Worm (Caenorhabditis elegans) whole organism, mixed stage, embryonic: ENCODE results near the gene casy-1.

Experiments used
- M03D4.4 ChIP-seq: sonication (generic microtip); optimal IDR thresholded peaks from 2 replicates; lab custom pipeline; 2017; ENCODE audit warnings: mild to moderate bottlenecking, missing genetic modification characterization, missing compliant biosample characterization
- bed-3 ChIP-seq: fragments of 200-800 bp; sonication (Bioruptor generic); optimal IDR thresholded peaks from 3 replicates; lab custom pipeline; 2018; ENCODE audit warnings: mild to moderate bottlenecking, missing genetic modification characterization, moderate library complexity, missing compliant biosample characterization
- blmp-1 ChIP-seq: fragments of 150-350 bp; optimal IDR thresholded peaks from 2 replicates; lab custom pipeline; 2014; ENCODE audit warnings: missing biosample characterization, missing genetic modification characterization
- ceh-83 ChIP-seq: fragments of 200-800 bp; sonication (Bioruptor generic); optimal IDR thresholded peaks from 2 replicates; lab custom pipeline; 2018; ENCODE audit warnings: mild to moderate bottlenecking, missing genetic modification characterization, missing compliant biosample characterization
- ces-1 ChIP-seq: fragments of 150-350 bp; optimal IDR thresholded peaks from 2 replicates; lab custom pipeline; 2014; ENCODE audit warnings: missing biosample characterization, missing genetic modification reagents, missing genetic modification characterization
- cnd-1 ChIP-seq: fragments of 200-800 bp; sonication (Bioruptor generic); optimal IDR thresholded peaks from 2 replicates; lab custom pipeline; 2018; ENCODE audit warnings: mild to moderate bottlenecking, missing genetic modification characterization, missing compliant biosample characterization
- drap-1 ChIP-seq: fragments of 200-800 bp; sonication (Bioruptor generic); optimal IDR thresholded peaks from 3 replicates; lab custom pipeline; 2018; ENCODE audit warnings: mild to moderate bottlenecking, missing genetic modification characterization, missing compliant biosample characterization
- elt-1 ChIP-seq: sonication (generic microtip); optimal IDR thresholded peaks from 2 replicates; lab custom pipeline; 2017; ENCODE audit warnings: missing genetic modification characterization, mild to moderate bottlenecking, missing compliant biosample characterization, antibody characterized with exemption, moderate library complexity, borderline replicate concordance; ENCODE audit not compliant: insufficient read depth
- elt-3 ChIP-seq: fragments of 150-350 bp; optimal IDR thresholded peaks from 2 replicates; lab custom pipeline; 2014; ENCODE audit warnings: missing biosample characterization, missing genetic modification characterization
- flh-1 ChIP-seq: fragments of 200-800 bp; sonication (Bioruptor generic); optimal IDR thresholded peaks from 2 replicates; lab custom pipeline; 2018; ENCODE audit warnings: mild to moderate bottlenecking, missing genetic modification characterization, moderate library complexity, missing compliant biosample characterization
- ham-2 ChIP-seq: fragments of 200-800 bp; sonication (Bioruptor generic); optimal IDR thresholded peaks from 2 replicates; lab custom pipeline; 2018; ENCODE audit warnings: mild to moderate bottlenecking, missing genetic modification characterization, missing compliant biosample characterization
- lin-13 ChIP-seq: fragments of 150-350 bp; optimal IDR thresholded peaks from 2 replicates; lab custom pipeline; 2014; ENCODE audit warnings: missing biosample characterization, missing genetic modification characterization
- lin-32 ChIP-seq: fragments of 200-800 bp; sonication (Bioruptor generic); optimal IDR thresholded peaks from 2 replicates; lab custom pipeline; 2018; ENCODE audit warnings: mild to moderate bottlenecking, missing genetic modification characterization, missing compliant biosample characterization
- lsy-2 ChIP-seq: fragments of 150-350 bp; optimal IDR thresholded peaks from 2 replicates; lab custom pipeline; 2014; ENCODE audit warnings: missing biosample characterization, missing genetic modification characterization
- mab-5 ChIP-seq: fragments of 150-350 bp; optimal IDR thresholded peaks from 2 replicates; lab custom pipeline; 2014; ENCODE audit warnings: missing biosample characterization, missing genetic modification characterization
- mep-1 ChIP-seq: fragments of 150-350 bp; optimal IDR thresholded peaks from 2 replicates; lab custom pipeline; 2017; ENCODE audit warnings: missing biosample characterization, missing genetic modification reagents, missing genetic modification characterization, inconsistent platforms
- nhr-12 ChIP-seq: fragments of 150-350 bp; optimal IDR thresholded peaks from 2 replicates; lab custom pipeline; 2014; ENCODE audit warnings: missing biosample characterization, missing genetic modification characterization
- nhr-2 ChIP-seq: fragments of 150-350 bp; optimal IDR thresholded peaks from 2 replicates; lab custom pipeline; 2014; ENCODE audit warnings: missing biosample characterization, missing genetic modification characterization
- nhr-237 ChIP-seq: fragments of 150-350 bp; optimal IDR thresholded peaks from 2 replicates; lab custom pipeline; 2014; ENCODE audit warnings: missing biosample characterization, missing genetic modification characterization
- nhr-28 ChIP-seq: fragments of 150-350 bp; optimal IDR thresholded peaks from 2 replicates; lab custom pipeline; 2014; ENCODE audit warnings: missing biosample characterization, missing genetic modification characterization
- nhr-76 ChIP-seq: sonication (generic microtip); optimal IDR thresholded peaks from 2 replicates; lab custom pipeline; 2017; ENCODE audit warnings: missing biosample characterization, missing genetic modification characterization
- pha-4 ChIP-seq: fragments of 150-350 bp; optimal IDR thresholded peaks from 2 replicates; lab custom pipeline; 2018; ENCODE audit warnings: missing biosample characterization, missing genetic modification reagents, missing genetic modification characterization
- snpc-4 ChIP-seq: fragments of 150-350 bp; optimal IDR thresholded peaks from 2 replicates; lab custom pipeline; 2014; ENCODE audit warnings: missing biosample characterization, missing genetic modification characterization
- sptf-1 ChIP-seq: sonication (generic microtip); optimal IDR thresholded peaks from 2 replicates; lab custom pipeline; 2017; ENCODE audit warnings: mild to moderate bottlenecking, missing genetic modification characterization, moderate library complexity, missing compliant biosample characterization
- unc-120 ChIP-seq: sonication (generic microtip); optimal IDR thresholded peaks from 2 replicates; lab custom pipeline; 2017; ENCODE audit warnings: missing genetic modification characterization, missing compliant biosample characterization; ENCODE audit not compliant: poor library complexity, severe bottlenecking
- unc-39 ChIP-seq: fragments of 150-350 bp; optimal IDR thresholded peaks from 2 replicates; lab custom pipeline; 2014; ENCODE audit warnings: missing biosample characterization, missing genetic modification characterization
- unc-62 ChIP-seq: fragments of 150-350 bp; optimal IDR thresholded peaks from 2 replicates; lab custom pipeline; 2014; ENCODE audit warnings: missing biosample characterization, missing genetic modification reagents, missing genetic modification characterization
- zip-8 ChIP-seq: fragments of 150-350 bp; optimal IDR thresholded peaks from 2 replicates; lab custom pipeline; 2014; ENCODE audit warnings: missing biosample characterization, missing genetic modification characterization
- ztf-11 ChIP-seq: fragments of 150-350 bp; optimal IDR thresholded peaks from 2 replicates; lab custom pipeline; 2014; ENCODE audit warnings: missing biosample characterization, missing genetic modification characterization

Gene casy-1

ce11 chrII:5906274-5906673 lies 50.2 kb downstream of the casy-1 start, which contains the start of gene F59G1.8:
F59G1.8 (plus strand) TSS chrII:5906566.
- TF ChIP-seq lin-32 (GFP tag; lab: Kevin White, UChicago), result no peak
- TF ChIP-seq lsy-2 (tag; lab: Kevin White, UChicago), result peak; percentile 46
- no peak for TF ChIP-seq unc-120 (tag; lab: Kevin White, UChicago)
- no peak for TF ChIP-seq pha-4 (tag; lab: Kevin White, UChicago)
- TF ChIP-seq ceh-83 (GFP tag; lab: Kevin White, UChicago), result no peak
- no peak for TF ChIP-seq zip-8 (tag; lab: Kevin White, UChicago)
- TF ChIP-seq, all 35 proteins: peak for 1

ce11 chrII:5904252-5904651 lies 52.2 kb downstream of the casy-1 start, which contains the start of gene tsp-18:
tsp-18 (plus strand) TSS chrII:5904552.
- TF ChIP-seq elt-1 (tag; lab: Kevin White, UChicago), result no peak
- no peak for TF ChIP-seq nhr-237 (tag; lab: Kevin White, UChicago)
- TF ChIP-seq zip-8 (tag; lab: Kevin White, UChicago), result no peak
- no peak for TF ChIP-seq ztf-11 (tag; lab: Kevin White, UChicago)
- TF ChIP-seq ham-2 (GFP tag; lab: Kevin White, UChicago), result no peak
- no peak for TF ChIP-seq ces-1 (GFP tag; lab: Kevin White, UChicago)
- no peak for TF ChIP-seq pha-4 (tag; lab: Kevin White, UChicago)
- TF ChIP-seq lin-32 (GFP tag; lab: Kevin White, UChicago), result no peak
- no peak for TF ChIP-seq lsy-2 (tag; lab: Kevin White, UChicago)
- no peak for TF ChIP-seq unc-62 (GFP tag; lab: Kevin White, UChicago)
- no peak for TF ChIP-seq nhr-12 (tag; lab: Kevin White, UChicago)

ce11 chrII:5902139-5902538 lies 54.3 kb downstream of the casy-1 start:
- TF ChIP-seq pha-4 (tag; lab: Kevin White, UChicago) (no peak), drap-1 (no peak), lsy-2 (tag; lab: Kevin White, UChicago) (no peak), nhr-76 (tag; lab: Kevin White, UChicago) (no peak), mep-1 (tag; lab: Kevin White, UChicago) (no peak), elt-3 (no peak), flh-1 (GFP tag; lab: Kevin White, UChicago) (no peak), blmp-1 (tag; lab: Kevin White, UChicago) (no peak), lin-32 (GFP tag; lab: Kevin White, UChicago) (no peak), ceh-83 (GFP tag; lab: Kevin White, UChicago) (no peak), ces-1 (GFP tag; lab: Kevin White, UChicago) (no peak), zip-8 (tag; lab: Kevin White, UChicago) (no peak), nhr-28 (no peak), M03D4.4 (tag; lab: Kevin White, UChicago) (no peak), unc-39 (tag; lab: Kevin White, UChicago) (no peak), nhr-237 (tag; lab: Kevin White, UChicago) (no peak), lin-13 (tag; lab: Kevin White, UChicago) (no peak)

DNA sequence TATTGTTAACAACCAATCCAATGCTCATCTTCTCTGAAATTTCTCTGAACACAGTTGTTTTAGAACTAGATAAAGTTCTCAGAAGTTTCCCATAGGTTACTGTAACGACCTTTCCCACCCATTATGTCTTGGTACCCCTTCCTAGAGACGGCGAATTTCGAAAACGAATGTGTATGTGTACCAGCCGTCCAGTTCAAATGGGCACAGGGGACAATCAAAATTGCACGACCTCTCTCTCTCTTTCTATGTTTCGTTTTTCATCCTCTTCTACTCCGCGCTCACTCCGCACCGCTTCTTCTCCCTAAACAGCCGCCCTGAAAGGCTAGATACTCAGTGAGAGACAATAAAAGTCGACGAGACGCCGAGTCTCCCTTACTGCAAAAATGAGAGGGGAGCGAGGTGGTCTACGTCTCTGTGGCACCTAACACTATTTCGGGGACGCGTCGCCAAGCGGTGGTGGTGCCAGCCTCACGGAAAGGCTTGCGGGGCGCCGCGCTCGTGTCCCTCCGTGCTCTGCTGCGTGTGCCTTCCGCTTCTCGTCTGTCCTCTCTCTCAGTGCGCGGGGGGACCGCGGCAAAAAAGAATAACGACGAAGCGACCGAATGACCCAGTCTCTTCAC lies 55.0 kb downstream of the casy-1 start:
- TF ChIP-seq bed-3 (GFP tag; lab: Kevin White, UChicago), result no peak
- TF ChIP-seq flh-1 (GFP tag; lab: Kevin White, UChicago), result no peak
- TF ChIP-seq blmp-1 (tag; lab: Kevin White, UChicago), result no peak
- no peak for TF ChIP-seq pha-4 (tag; lab: Kevin White, UChicago)
- no peak for TF ChIP-seq unc-62 (GFP tag; lab: Kevin White, UChicago)
- peak; percentile 36 for TF ChIP-seq sptf-1 (tag; lab: Kevin White, UChicago)
- TF ChIP-seq ceh-83 (GFP tag; lab: Kevin White, UChicago), result no peak
- no peak for TF ChIP-seq nhr-28
- no peak for TF ChIP-seq elt-1 (tag; lab: Kevin White, UChicago)
- no peak for TF ChIP-seq nhr-2 (tag; lab: Kevin White, UChicago)
- TF ChIP-seq cnd-1, result no peak
- TF ChIP-seq mab-5, result no peak
- no peak for TF ChIP-seq ces-1 (GFP tag; lab: Kevin White, UChicago)
- peak; percentile 4 for TF ChIP-seq lin-32 (GFP tag; lab: Kevin White, UChicago)
- TF ChIP-seq snpc-4 (tag; lab: Kevin White, UChicago), result no peak
- TF ChIP-seq ham-2 (GFP tag; lab: Kevin White, UChicago), result no peak
- TF ChIP-seq lsy-2 (tag; lab: Kevin White, UChicago), result no peak
